Fruit fly (Drosophila melanogaster) whole organism, embryonic: ENCODE measurements around the gene Prtl99C.

ENCODE experiments used
- Ada2b ChIP-seq: fragments of 200-800 bp; sonication (Bioruptor generic); IDR thresholded peaks from 2 replicates; pipeline ENCODE4 v1.3.6; 2022; ENCODE audit warnings: missing biosample characterization, missing genetic modification characterization
- Asciz ChIP-seq: fragments of 200-800 bp; sonication (Bioruptor generic); optimal IDR thresholded peaks from 2 replicates; lab custom pipeline; 2017; ENCODE audit warnings: missing biosample characterization, mild to moderate bottlenecking, missing genetic modification characterization, missing genetic modification reagents
- CG13296 ChIP-seq: fragments of 200-800 bp; sonication (Bioruptor generic); optimal IDR thresholded peaks from 3 replicates; lab custom pipeline; 2018; ENCODE audit warnings: missing biosample characterization, mild to moderate bottlenecking, missing genetic modification characterization
- CG14965 ChIP-seq: fragments of 200-800 bp; sonication (Bioruptor generic); optimal IDR thresholded peaks from 2 replicates; lab custom pipeline; 2016; ENCODE audit warnings: missing biosample characterization, missing genetic modification characterization, borderline replicate concordance
- CG1529 ChIP-seq: fragments of 200-800 bp; sonication (Bioruptor generic); optimal IDR thresholded peaks from 3 replicates; lab custom pipeline; 2018; ENCODE audit warnings: missing biosample characterization, missing genetic modification characterization
- CG2129 ChIP-seq: fragments of 200-800 bp; sonication (Bioruptor generic); IDR thresholded peaks from 2 replicates; pipeline ENCODE4 v1.3.6; 2022; ENCODE audit warnings: missing biosample characterization, missing genetic modification characterization; ENCODE audit not compliant: partially characterized antibody
- CG30403 ChIP-seq: fragments of 200-800 bp; sonication (Bioruptor generic); optimal IDR thresholded peaks from 3 replicates; lab custom pipeline; 2016; ENCODE audit warnings: missing biosample characterization, missing genetic modification characterization
- CG31224 ChIP-seq: fragments of 200-800 bp; sonication (Bioruptor generic); IDR thresholded peaks from 2 replicates; pipeline ENCODE4 v1.3.6; 2022; ENCODE audit warnings: missing biosample characterization, missing genetic modification characterization
- CG31388 ChIP-seq: fragments of 200-800 bp; sonication (Bioruptor generic); optimal IDR thresholded peaks from 2 replicates; lab custom pipeline; 2016; ENCODE audit warnings: missing biosample characterization, missing genetic modification characterization
- CG31441 ChIP-seq: fragments of 200-800 bp; sonication (Bioruptor generic); IDR thresholded peaks from 2 replicates; pipeline ENCODE4 v1.3.6; 2022; ENCODE audit warnings: missing biosample characterization, missing genetic modification characterization
- CG32767 ChIP-seq: fragments of 200-800 bp; sonication (Bioruptor generic); IDR thresholded peaks from 2 replicates; pipeline ENCODE4 v1.3.6; 2022; ENCODE audit warnings: missing biosample characterization, missing genetic modification characterization
- CG4617 ChIP-seq: fragments of 200-800 bp; sonication (Bioruptor generic); optimal IDR thresholded peaks from 3 replicates; lab custom pipeline; 2016; ENCODE audit warnings: missing biosample characterization, missing genetic modification characterization, borderline replicate concordance
- CG5953 ChIP-seq: fragments of 200-800 bp; sonication (Bioruptor generic); IDR thresholded peaks from 2 replicates; pipeline ENCODE4 v1.3.6; 2022; ENCODE audit warnings: missing biosample characterization, missing genetic modification characterization
- CG7928 ChIP-seq: fragments of 200-800 bp; sonication (Bioruptor generic); optimal IDR thresholded peaks from 2 replicates; lab custom pipeline; 2017; ENCODE audit warnings: missing biosample characterization, mild to moderate bottlenecking, missing genetic modification characterization
- CG8290 ChIP-seq, 3 experiments: fragments of 200-800 bp; sonication (Bioruptor generic); optimal IDR thresholded peaks; 2 replicates each; lab custom pipeline; 2016 to 2019; ENCODE audit warnings: missing biosample characterization in 3 of 3, missing genetic modification characterization in 3 of 3, mild to moderate bottlenecking in 2 of 3, moderate library complexity in 1 of 3
- CG8765 ChIP-seq: fragments of 200-800 bp; sonication (Bioruptor generic); IDR thresholded peaks from 2 replicates; pipeline ENCODE4 v1.3.6; 2022; ENCODE audit warnings: missing biosample characterization, missing genetic modification characterization
- CG9437 ChIP-seq: fragments of 200-800 bp; sonication (Bioruptor generic); optimal IDR thresholded peaks from 2 replicates; lab custom pipeline; 2018; ENCODE audit warnings: missing biosample characterization, mild to moderate bottlenecking, missing genetic modification characterization
- Chrac-16 ChIP-seq: fragments of 200-800 bp; sonication (Bioruptor generic); optimal IDR thresholded peaks from 3 replicates; lab custom pipeline; 2016; ENCODE audit warnings: missing biosample characterization, missing genetic modification characterization
- Dad ChIP-seq: fragments of 200-800 bp; sonication (Bioruptor generic); optimal IDR thresholded peaks from 3 replicates; lab custom pipeline; 2016; ENCODE audit warnings: missing biosample characterization, missing genetic modification characterization
- Dp ChIP-seq: fragments of 200-800 bp; sonication (Bioruptor generic); optimal IDR thresholded peaks from 2 replicates; lab custom pipeline; 2018; ENCODE audit warnings: missing biosample characterization, mild to moderate bottlenecking, missing genetic modification characterization, moderate library complexity
- E2f2 ChIP-seq: fragments of 200-800 bp; sonication (Bioruptor generic); IDR thresholded peaks from 2 replicates; pipeline ENCODE4 v1.3.6; 2022; ENCODE audit warnings: missing biosample characterization, missing genetic modification characterization
- Fer2 ChIP-seq: fragments of 200-800 bp; sonication (Bioruptor generic); optimal IDR thresholded peaks from 2 replicates; lab custom pipeline; 2018; ENCODE audit warnings: missing biosample characterization, mild to moderate bottlenecking, missing genetic modification characterization, moderate library complexity
- GATAe ChIP-seq: fragments of 200-800 bp; sonication (Bioruptor generic); conservative IDR thresholded peaks from 2 replicates; pipeline ENCODE4 v1.3.6; 2022; ENCODE audit warnings: missing biosample characterization, missing genetic modification characterization
- MBD-R2 ChIP-seq: fragments of 200-800 bp; sonication (Bioruptor generic); IDR thresholded peaks from 2 replicates; pipeline ENCODE4 v1.3.6; 2022; ENCODE audit warnings: missing biosample characterization, missing genetic modification characterization
- NC2α ChIP-seq: fragments of 200-800 bp; sonication (Bioruptor generic); optimal IDR thresholded peaks from 2 replicates; lab custom pipeline; 2016; ENCODE audit warnings: missing biosample characterization, missing genetic modification characterization
- NFAT ChIP-seq: fragments of 200-800 bp; sonication (Bioruptor generic); IDR thresholded peaks from 2 replicates; pipeline ENCODE4 v1.3.6; 2022; ENCODE audit warnings: missing biosample characterization, missing genetic modification characterization
- PHDP ChIP-seq: fragments of 200-800 bp; sonication (Bioruptor generic); optimal IDR thresholded peaks from 3 replicates; lab custom pipeline; 2018; ENCODE audit warnings: missing biosample characterization, mild to moderate bottlenecking, missing genetic modification characterization, moderate library complexity
- Sin3A ChIP-seq: fragments of >200 bp; optimal IDR thresholded peaks from 2 replicates; lab custom pipeline; 2018
- Ssrp ChIP-seq: fragments of 200-800 bp; sonication (Bioruptor generic); optimal IDR thresholded peaks from 2 replicates; lab custom pipeline; 2018; ENCODE audit warnings: missing biosample characterization, mild to moderate bottlenecking, missing genetic modification characterization, moderate library complexity
- TFAM ChIP-seq: fragments of 200-800 bp; sonication (Bioruptor generic); optimal IDR thresholded peaks from 2 replicates; lab custom pipeline; 2017; ENCODE audit warnings: missing biosample characterization, missing genetic modification characterization, inconsistent platforms
- Tbp ChIP-seq: fragments of >200 bp; optimal IDR thresholded peaks from 2 replicates; lab custom pipeline; 2018; ENCODE audit warnings: missing biosample characterization, missing genetic modification characterization
- Trl ChIP-seq, 3 experiments: fragments of >200 bp in 2 of 3; fragments of 200-800 bp in 1 of 3; sonication (Bioruptor generic) in 1 of 3; optimal IDR thresholded peaks; 2 replicates in 1 of 3; 3 replicates in 2 of 3; lab custom pipeline; 2016 to 2017; ENCODE audit warnings: missing biosample characterization in 1 of 3, missing genetic modification characterization in 1 of 3
- Xbp1 ChIP-seq: fragments of 200-800 bp; sonication (Bioruptor generic); optimal IDR thresholded peaks from 3 replicates; lab custom pipeline; 2016; ENCODE audit warnings: missing biosample characterization, mild to moderate bottlenecking, missing genetic modification characterization
- ac ChIP-seq: fragments of 200-800 bp; sonication (Bioruptor generic); optimal IDR thresholded peaks from 3 replicates; lab custom pipeline; 2017; ENCODE audit warnings: missing biosample characterization, mild to moderate bottlenecking, missing genetic modification characterization
- ase ChIP-seq: fragments of 200-800 bp; sonication (Bioruptor generic); IDR thresholded peaks from 3 replicates; pipeline ENCODE4 v1.3.6; 2022; ENCODE audit warnings: missing biosample characterization, missing genetic modification characterization
- cad ChIP-seq: fragments of >200 bp; optimal IDR thresholded peaks from 2 replicates; lab custom pipeline; 2017; ENCODE audit warnings: missing biosample characterization, missing genetic modification characterization
- ewg ChIP-seq: fragments of 200-800 bp; sonication (Bioruptor generic); optimal IDR thresholded peaks from 3 replicates; lab custom pipeline; 2017; ENCODE audit warnings: mild to moderate bottlenecking, missing biosample characterization, missing genetic modification reagents, missing genetic modification characterization
- fd64A ChIP-seq: fragments of 200-800 bp; sonication (Bioruptor generic); optimal IDR thresholded peaks from 3 replicates; lab custom pipeline; 2018; ENCODE audit warnings: missing biosample characterization, mild to moderate bottlenecking, missing genetic modification characterization
- gfzf ChIP-seq: fragments of 200-800 bp; sonication (Bioruptor generic); optimal IDR thresholded peaks from 2 replicates; lab custom pipeline; 2016; ENCODE audit warnings: missing biosample characterization, mild to moderate bottlenecking, missing genetic modification characterization, moderate library complexity
- gsb ChIP-seq: fragments of 200-800 bp; sonication (Bioruptor generic); IDR thresholded peaks from 2 replicates; pipeline ENCODE4 v1.3.6; 2022; ENCODE audit warnings: missing biosample characterization, missing genetic modification characterization
- gt ChIP-seq: fragments of 200-800 bp; sonication (Bioruptor generic); IDR thresholded peaks from 2 replicates; pipeline ENCODE4 v1.3.6; 2022; ENCODE audit warnings: missing biosample characterization, missing genetic modification characterization
- hth ChIP-seq: fragments of >200 bp; optimal IDR thresholded peaks from 2 replicates; lab custom pipeline; 2017; ENCODE audit warnings: inconsistent platforms
- pan ChIP-seq, 4 experiments: fragments of >200 bp in 3 of 4; fragments of 200-800 bp in 1 of 4; sonication (Bioruptor generic) in 1 of 4; optimal IDR thresholded peaks in 3 of 4; IDR thresholded peaks in 1 of 4; 2 replicates each; pipeline versions ENCODE4 v1.3.6 to Lab custom; 2017 to 2022; ENCODE audit warnings: missing biosample characterization in 2 of 4, missing genetic modification characterization in 2 of 4, mixed read lengths in 1 of 4
- pfk ChIP-seq: fragments of 200-800 bp; sonication (Bioruptor generic); optimal IDR thresholded peaks from 2 replicates; lab custom pipeline; 2018; ENCODE audit warnings: missing biosample characterization, mild to moderate bottlenecking, missing genetic modification characterization, moderate library complexity
- pzg ChIP-seq: fragments of 200-800 bp; sonication (Bioruptor generic); optimal IDR thresholded peaks from 3 replicates; lab custom pipeline; 2018; ENCODE audit warnings: missing biosample characterization, mild to moderate bottlenecking, missing genetic modification characterization, moderate library complexity
- sim ChIP-seq: fragments of 200-800 bp; sonication (Bioruptor generic); IDR thresholded peaks from 2 replicates; pipeline ENCODE4 v1.3.6; 2022; ENCODE audit warnings: missing biosample characterization, missing genetic modification characterization
- ssp ChIP-seq: fragments of 200-800 bp; sonication (Bioruptor generic); IDR thresholded peaks from 2 replicates; pipeline ENCODE4 v1.3.6; 2022; ENCODE audit warnings: missing biosample characterization, missing genetic modification characterization
- stc ChIP-seq: fragments of 200-800 bp; sonication (Bioruptor generic); IDR thresholded peaks from 2 replicates; pipeline ENCODE4 v1.3.6; 2022; ENCODE audit warnings: missing biosample characterization, missing genetic modification characterization
- sug ChIP-seq: fragments of 200-800 bp; optimal IDR thresholded peaks from 2 replicates; lab custom pipeline; 2019; ENCODE audit warnings: missing biosample characterization, mild to moderate bottlenecking, missing genetic modification characterization, moderate library complexity
- tio ChIP-seq: fragments of 200-800 bp; sonication (Bioruptor generic); optimal IDR thresholded peaks from 2 replicates; lab custom pipeline; 2017; ENCODE audit warnings: missing biosample characterization, missing genetic modification characterization, inconsistent platforms
- unc-4 ChIP-seq: fragments of 200-800 bp; sonication (Bioruptor generic); IDR thresholded peaks from 2 replicates; pipeline ENCODE4 v1.3.6; 2022; ENCODE audit warnings: missing biosample characterization, missing genetic modification characterization; ENCODE audit not compliant: partially characterized antibody

The Prtl99C gene

DNA sequence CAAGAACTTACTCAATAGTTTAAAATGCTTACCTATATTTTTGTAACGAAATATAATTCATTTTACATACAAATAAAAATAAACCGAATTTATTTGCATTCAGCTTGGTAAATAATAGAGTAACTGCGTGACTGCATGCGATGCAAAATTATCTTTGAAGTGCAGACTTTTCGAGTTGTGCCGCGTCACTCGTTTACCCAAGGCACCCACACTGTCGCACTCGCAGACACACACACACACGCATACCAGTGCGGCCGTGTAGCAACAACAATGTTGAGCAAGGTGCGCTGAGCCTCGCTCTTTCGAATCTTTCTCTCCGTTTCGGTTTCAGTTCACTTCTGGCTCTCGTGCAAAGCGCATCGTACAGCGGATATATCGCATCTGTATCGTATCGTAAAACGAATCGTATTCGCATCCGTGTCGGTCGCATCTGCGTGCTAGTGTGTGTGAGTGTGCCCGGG, 41.0 kb downstream of the Prtl99C start, which contains the start of gene CG31038 (continued):
- no peak for TF ChIP-seq TFAM (GFP tag; lab: Kevin White, UChicago)
- TF ChIP-seq CG7928: no peak
- no peak for TF ChIP-seq Xbp1 (GFP tag; lab: Kevin White, UChicago)
- peak; percentile 40; the same call in 1 of the 2 replicates for TF ChIP-seq unc-4
- TF ChIP-seq gt (GFP tag; lab: Robert Waterston, UW): no peak
- TF ChIP-seq Fer2 (tag; lab: Kevin White, UChicago): no peak
- no peak for TF ChIP-seq gsb (GFP tag; lab: Robert Waterston, UW)
- TF ChIP-seq Asciz (GFP tag; lab: Kevin White, UChicago): peak; percentile 29
- no peak for TF ChIP-seq ssp
- TF ChIP-seq CG30403 (GFP tag; lab: Kevin White, UChicago): peak; percentile 7
- no peak for TF ChIP-seq GATAe
- TF ChIP-seq CG8765 (GFP tag; lab: Robert Waterston, UW): peak; percentile 37; the same call in 1 of the 2 replicates
- TF ChIP-seq CG1529 (GFP tag; lab: Kevin White, UChicago): no peak
- TF ChIP-seq pfk (GFP tag; lab: Kevin White, UChicago): no peak
- TF ChIP-seq sim (GFP tag; lab: Robert Waterston, UW): no peak
- TF ChIP-seq Ada2b (GFP tag; lab: Robert Waterston, UW): no peak
- TF ChIP-seq pan (optimal IDR thresholded peaks at IDR 0.05; lab: Kevin White, UChicago): no peak
- peak in 1 of 2 experiments; percentile 62 for TF ChIP-seq pan (GFP tag; optimal IDR thresholded peaks at IDR 0.05 in 1 of 2, IDR thresholded peaks at IDR 0.05 in 1 of 2)
- TF ChIP-seq ase: no peak
- TF ChIP-seq CG8290 (GFP tag; optimal IDR thresholded peaks at IDR 0.05; lab: Kevin White, UChicago): no peak
- TF ChIP-seq CG8290 (tag; optimal IDR thresholded peaks at IDR 0.05; lab: Kevin White, UChicago): no peak
- no peak for TF ChIP-seq CG2129
- TF ChIP-seq sug (tag; lab: Kevin White, UChicago): no peak
- TF ChIP-seq NC2α (GFP tag; lab: Kevin White, UChicago): no peak
- TF ChIP-seq CG31388 (GFP tag; lab: Kevin White, UChicago): no peak
- no peak for TF ChIP-seq Dp (GFP tag; lab: Kevin White, UChicago)
- TF ChIP-seq E2f2 (GFP tag; lab: Robert Waterston, UW): no peak
- no peak for TF ChIP-seq Sin3A (lab: Kevin White, UChicago)
- no peak for TF ChIP-seq ewg (GFP tag; lab: Kevin White, UChicago)
- TF ChIP-seq stc (GFP tag; lab: Robert Waterston, UW): 0 out of 2 replicates have a peak, but pooled peaks have one; percentile 17
- peak; percentile 24 for TF ChIP-seq CG31441 (GFP tag; lab: Robert Waterston, UW)
- no peak for TF ChIP-seq Ssrp (tag; lab: Kevin White, UChicago)
- TF ChIP-seq cad: no peak
- TF ChIP-seq CG13296: no peak
- peak; percentile 47 for TF ChIP-seq CG32767
- TF ChIP-seq CG31224 (GFP tag; lab: Robert Waterston, UW): no peak
- TF ChIP-seq Trl (optimal IDR thresholded peaks at IDR 0.05; lab: Kevin White, UChicago): peak; percentile 53 to 79
- peak; percentile 23 for TF ChIP-seq Trl (GFP tag; optimal IDR thresholded peaks at IDR 0.05; lab: Kevin White, UChicago)
- no peak for TF ChIP-seq ac
- peak; percentile 29; the same call in 1 of the 2 replicates for TF ChIP-seq MBD-R2 (GFP tag; lab: Robert Waterston, UW)
- no peak for TF ChIP-seq CG14965 (GFP tag; lab: Kevin White, UChicago)
- no peak for TF ChIP-seq hth (lab: Kevin White, UChicago)
- TF ChIP-seq NFAT (GFP tag; lab: Robert Waterston, UW): peak; percentile 40; the same call in 1 of the 2 replicates
- TF ChIP-seq pzg: no peak
- no peak for TF ChIP-seq gfzf (GFP tag; lab: Kevin White, UChicago)
- TF ChIP-seq PHDP (tag; lab: Kevin White, UChicago): no peak
- no peak for TF ChIP-seq CG5953 (GFP tag; lab: Robert Waterston, UW)
- TF ChIP-seq Tbp (GFP tag; lab: Kevin White, UChicago): no peak
- no peak for TF ChIP-seq CG4617 (GFP tag; lab: Kevin White, UChicago)
- TF ChIP-seq CG9437 (GFP tag; lab: Kevin White, UChicago): no peak
- no peak for TF ChIP-seq fd64A (GFP tag; lab: Kevin White, UChicago)
- TF ChIP-seq Chrac-16 (GFP tag; lab: Kevin White, UChicago): no peak
- TF ChIP-seq Dad (GFP tag; lab: Kevin White, UChicago): no peak
- TF ChIP-seq tio (GFP tag; lab: Kevin White, UChicago): no peak
